Fruit fly (Drosophila melanogaster) whole organism, embryonic: Measurements from ENCODE around the gene CG6051.

Experiments
- B-H1 ChIP-seq: fragments of 200-800 bp; sonication (Bioruptor generic); IDR thresholded peaks from 3 replicates; pipeline ENCODE4 v1.3.6; 2022; ENCODE audit warnings: missing biosample characterization, missing genetic modification characterization
- BtbVII ChIP-seq: fragments of 200-800 bp; sonication (Bioruptor generic); optimal IDR thresholded peaks from 3 replicates; lab custom pipeline; 2017; ENCODE audit warnings: missing biosample characterization, mild to moderate bottlenecking, missing genetic modification characterization
- CG10147 ChIP-seq: fragments of 200-800 bp; sonication (Bioruptor generic); optimal IDR thresholded peaks from 2 replicates; lab custom pipeline; 2019; ENCODE audit warnings: missing biosample characterization, mild to moderate bottlenecking, missing genetic modification characterization, moderate library complexity
- CG10366 ChIP-seq: fragments of 200-800 bp; sonication (Bioruptor generic); IDR thresholded peaks from 2 replicates; pipeline ENCODE4 v1.3.6; 2022; ENCODE audit warnings: missing biosample characterization, missing genetic modification characterization
- CG10979 ChIP-seq: fragments of 200-800 bp; sonication (Bioruptor generic); optimal IDR thresholded peaks from 2 replicates; lab custom pipeline; 2018; ENCODE audit warnings: missing biosample characterization, mild to moderate bottlenecking, missing genetic modification characterization, moderate library complexity
- CG11695 ChIP-seq: fragments of 200-800 bp; sonication (Bioruptor generic); IDR thresholded peaks from 3 replicates; pipeline ENCODE4 v1.3.6; 2022; ENCODE audit warnings: missing biosample characterization, missing genetic modification characterization
- CG12659 ChIP-seq: fragments of 200-800 bp; sonication (Bioruptor generic); optimal IDR thresholded peaks from 3 replicates; lab custom pipeline; 2017; ENCODE audit warnings: mild to moderate bottlenecking, missing biosample characterization, missing genetic modification reagents, missing genetic modification characterization
- CG12769 ChIP-seq: fragments of 200-800 bp; sonication (Bioruptor generic); optimal IDR thresholded peaks from 2 replicates; lab custom pipeline; 2019; ENCODE audit warnings: missing biosample characterization, mild to moderate bottlenecking, missing genetic modification characterization, moderate library complexity
- CG14441 ChIP-seq: fragments of 200-800 bp; sonication (Bioruptor generic); IDR thresholded peaks from 2 replicates; pipeline ENCODE4 v1.3.6; 2022; ENCODE audit warnings: missing biosample characterization, missing genetic modification characterization
- CG14710 ChIP-seq: fragments of 200-800 bp; sonication (Bioruptor generic); optimal IDR thresholded peaks from 3 replicates; lab custom pipeline; 2019; ENCODE audit warnings: missing biosample characterization, mild to moderate bottlenecking, missing genetic modification characterization, moderate library complexity
- CG15269 ChIP-seq: fragments of 200-800 bp; sonication (Bioruptor generic); optimal IDR thresholded peaks from 2 replicates; lab custom pipeline; 2018; ENCODE audit warnings: missing biosample characterization, mild to moderate bottlenecking, missing genetic modification characterization, moderate library complexity
- CG15696 ChIP-seq: fragments of 200-800 bp; sonication (Bioruptor generic); optimal IDR thresholded peaks from 2 replicates; lab custom pipeline; 2019; ENCODE audit warnings: missing biosample characterization, mild to moderate bottlenecking, missing genetic modification characterization, moderate library complexity
- CG17385 ChIP-seq: fragments of 200-800 bp; sonication (Bioruptor generic); optimal IDR thresholded peaks from 3 replicates; lab custom pipeline; 2018; ENCODE audit warnings: missing biosample characterization, mild to moderate bottlenecking, missing genetic modification characterization
- CG18599 ChIP-seq: fragments of 200-800 bp; sonication (Bioruptor generic); optimal IDR thresholded peaks from 3 replicates; lab custom pipeline; 2017; ENCODE audit warnings: missing biosample characterization, missing genetic modification characterization, mild to moderate bottlenecking, moderate library complexity, missing genetic modification reagents
- CG2712 ChIP-seq: fragments of 200-800 bp; optimal IDR thresholded peaks from 3 replicates; lab custom pipeline; 2019; ENCODE audit warnings: missing biosample characterization, mild to moderate bottlenecking, missing genetic modification characterization, moderate library complexity
- CG32532 ChIP-seq: fragments of 200-800 bp; sonication (Bioruptor generic); IDR thresholded peaks from 2 replicates; pipeline ENCODE4 v1.3.6; 2022; ENCODE audit warnings: missing biosample characterization, missing genetic modification characterization
- CG32772 ChIP-seq: fragments of 200-800 bp; sonication (Bioruptor generic); IDR thresholded peaks from 2 replicates; pipeline ENCODE4 v1.3.6; 2022; ENCODE audit warnings: missing biosample characterization, missing genetic modification characterization
- CG3281 ChIP-seq: fragments of 200-800 bp; sonication (Bioruptor generic); optimal IDR thresholded peaks from 3 replicates; lab custom pipeline; 2017; ENCODE audit warnings: missing biosample characterization, mild to moderate bottlenecking, missing genetic modification characterization
- CG4854 ChIP-seq: fragments of 200-800 bp; sonication (Bioruptor generic); optimal IDR thresholded peaks from 2 replicates; lab custom pipeline; 2016; ENCODE audit warnings: missing biosample characterization, missing genetic modification characterization, inconsistent platforms
- CG6791 ChIP-seq: fragments of 200-800 bp; sonication (Bioruptor generic); IDR thresholded peaks from 3 replicates; pipeline ENCODE4 v1.3.6; 2022; ENCODE audit warnings: missing biosample characterization, missing genetic modification characterization; ENCODE audit not compliant: partially characterized antibody
- CG7786 ChIP-seq: fragments of 200-800 bp; sonication (Bioruptor generic); optimal IDR thresholded peaks from 2 replicates; lab custom pipeline; 2016; ENCODE audit warnings: missing biosample characterization, missing genetic modification characterization
- CG8388 ChIP-seq: fragments of 200-800 bp; sonication (Bioruptor generic); optimal IDR thresholded peaks from 2 replicates; lab custom pipeline; 2019; ENCODE audit warnings: missing biosample characterization, mild to moderate bottlenecking, missing genetic modification characterization, moderate library complexity
- CG9437 ChIP-seq: fragments of 200-800 bp; sonication (Bioruptor generic); optimal IDR thresholded peaks from 2 replicates; lab custom pipeline; 2018; ENCODE audit warnings: missing biosample characterization, mild to moderate bottlenecking, missing genetic modification characterization
- CG9932 ChIP-seq: fragments of 200-800 bp; sonication (Bioruptor generic); IDR thresholded peaks from 2 replicates; pipeline ENCODE4 v1.3.6; 2022; ENCODE audit warnings: missing biosample characterization, missing genetic modification characterization
- Dek ChIP-seq: fragments of 200-800 bp; sonication (Bioruptor generic); optimal IDR thresholded peaks from 3 replicates; lab custom pipeline; 2019; ENCODE audit warnings: missing biosample characterization, mild to moderate bottlenecking, missing genetic modification characterization, moderate library complexity
- HLH54F ChIP-seq: fragments of 200-800 bp; sonication (Bioruptor generic); optimal IDR thresholded peaks from 3 replicates; lab custom pipeline; 2016; ENCODE audit warnings: missing biosample characterization, missing genetic modification characterization
- Meics ChIP-seq: fragments of 200-800 bp; sonication (Bioruptor generic); optimal IDR thresholded peaks from 2 replicates; lab custom pipeline; 2017; ENCODE audit warnings: missing biosample characterization, mild to moderate bottlenecking, missing genetic modification characterization
- Nf-YB ChIP-seq: fragments of 200-800 bp; sonication (Bioruptor generic); optimal IDR thresholded peaks from 3 replicates; lab custom pipeline; 2019; ENCODE audit warnings: missing biosample characterization, mild to moderate bottlenecking, missing genetic modification characterization, moderate library complexity
- Opbp ChIP-seq: fragments of 200-800 bp; sonication (Bioruptor generic); IDR thresholded peaks from 3 replicates; pipeline ENCODE4 v1.3.6; 2022; ENCODE audit warnings: missing biosample characterization, missing genetic modification characterization; ENCODE audit not compliant: partially characterized antibody
- Optix ChIP-seq: fragments of 200-800 bp; sonication (Bioruptor generic); IDR thresholded peaks from 3 replicates; pipeline ENCODE4 v1.3.6; 2022; ENCODE audit warnings: missing biosample characterization, missing genetic modification characterization
- Sin3A ChIP-seq: fragments of >200 bp; optimal IDR thresholded peaks from 2 replicates; lab custom pipeline; 2018
- Sox102F ChIP-seq: fragments of 200-800 bp; sonication (Bioruptor generic); optimal IDR thresholded peaks from 2 replicates; lab custom pipeline; 2018; ENCODE audit warnings: missing biosample characterization, mild to moderate bottlenecking, missing genetic modification characterization, moderate library complexity
- Trl ChIP-seq, 3 experiments: fragments of >200 bp in 2 of 3; fragments of 200-800 bp in 1 of 3; sonication (Bioruptor generic) in 1 of 3; optimal IDR thresholded peaks; 2 replicates in 1 of 3; 3 replicates in 2 of 3; lab custom pipeline; 2016 to 2017; ENCODE audit warnings: missing biosample characterization in 1 of 3, missing genetic modification characterization in 1 of 3
- az2 ChIP-seq: fragments of 200-800 bp; sonication (Bioruptor generic); optimal IDR thresholded peaks from 3 replicates; lab custom pipeline; 2016; ENCODE audit warnings: missing biosample characterization, missing genetic modification characterization
- crol ChIP-seq: fragments of 200-800 bp; sonication (Bioruptor generic); IDR thresholded peaks from 2 replicates; pipeline ENCODE4 v1.3.6; 2022; ENCODE audit warnings: missing biosample characterization, missing genetic modification characterization
- ewg ChIP-seq: fragments of 200-800 bp; sonication (Bioruptor generic); optimal IDR thresholded peaks from 3 replicates; lab custom pipeline; 2017; ENCODE audit warnings: mild to moderate bottlenecking, missing biosample characterization, missing genetic modification reagents, missing genetic modification characterization
- fd3F ChIP-seq: fragments of 200-800 bp; sonication (Bioruptor generic); optimal IDR thresholded peaks from 2 replicates; lab custom pipeline; 2018; ENCODE audit warnings: missing biosample characterization, mild to moderate bottlenecking, missing genetic modification characterization, moderate library complexity
- fd96Cb ChIP-seq: fragments of 200-800 bp; sonication (Bioruptor generic); optimal IDR thresholded peaks from 2 replicates; lab custom pipeline; 2018; ENCODE audit warnings: missing biosample characterization, mild to moderate bottlenecking, missing genetic modification characterization, moderate library complexity
- gcm2 ChIP-seq: fragments of 200-800 bp; sonication (Bioruptor generic); optimal IDR thresholded peaks from 2 replicates; lab custom pipeline; 2016; ENCODE audit warnings: missing biosample characterization, missing genetic modification characterization
- gsb-n ChIP-seq: fragments of 200-800 bp; sonication (Bioruptor generic); optimal IDR thresholded peaks from 3 replicates; lab custom pipeline; 2018; ENCODE audit warnings: missing biosample characterization, mild to moderate bottlenecking, missing genetic modification characterization
- lilli ChIP-seq: fragments of 200-800 bp; sonication (Bioruptor generic); optimal IDR thresholded peaks from 3 replicates; lab custom pipeline; 2016; ENCODE audit warnings: missing biosample characterization, missing genetic modification characterization
- lmd ChIP-seq: fragments of 200-800 bp; sonication (Bioruptor generic); IDR thresholded peaks from 2 replicates; pipeline ENCODE4 v1.3.6; 2022; ENCODE audit warnings: missing biosample characterization, missing genetic modification characterization
- run ChIP-seq: fragments of 200-800 bp; sonication (Bioruptor generic); optimal IDR thresholded peaks from 3 replicates; lab custom pipeline; 2018; ENCODE audit warnings: missing biosample characterization, mild to moderate bottlenecking, missing genetic modification characterization
- schlank ChIP-seq: fragments of 200-800 bp; sonication (Bioruptor generic); optimal IDR thresholded peaks from 2 replicates; lab custom pipeline; 2018; ENCODE audit warnings: missing biosample characterization, mild to moderate bottlenecking, missing genetic modification characterization
- ssp ChIP-seq: fragments of 200-800 bp; sonication (Bioruptor generic); IDR thresholded peaks from 2 replicates; pipeline ENCODE4 v1.3.6; 2022; ENCODE audit warnings: missing biosample characterization, missing genetic modification characterization
- toy ChIP-seq: fragments of 200-800 bp; sonication (Bioruptor generic); IDR thresholded peaks from 2 replicates; pipeline ENCODE4 v1.3.6; 2022; ENCODE audit warnings: missing biosample characterization, missing genetic modification characterization
- tx ChIP-seq: fragments of 200-800 bp; sonication (Bioruptor generic); optimal IDR thresholded peaks from 2 replicates; lab custom pipeline; 2016; ENCODE audit warnings: missing biosample characterization, missing genetic modification characterization

CG6051 gene

dm6 chr3R:27152129-27152968 lies 1.5 kb upstream of the CG6051 start (continued):
- TF ChIP-seq CG8388 (GFP tag; lab: Kevin White, UChicago) (peak; percentile 27), CG15269 (peak; percentile 65), BtbVII (GFP tag; lab: Kevin White, UChicago) (peak; percentile 43), CG4854 (GFP tag; lab: Kevin White, UChicago) (peak; percentile 22), CG3281 (peak; percentile 62), B-H1 (GFP tag; lab: Robert Waterston, UW) (no peak), crol (GFP tag; lab: Robert Waterston, UW) (peak; percentile 23; the same call in 1 of the 2 replicates), lilli (GFP tag; lab: Kevin White, UChicago) (peak; percentile 19), CG2712 (peak; percentile 56), CG14710 (tag; lab: Kevin White, UChicago) (peak; percentile 19), CG18599 (GFP tag; lab: Kevin White, UChicago) (peak; percentile 34), CG9437 (GFP tag; lab: Kevin White, UChicago) (peak; percentile 43), CG7786 (GFP tag; lab: Kevin White, UChicago) (peak; percentile 45), ewg (GFP tag; lab: Kevin White, UChicago) (peak; percentile 31), Dek (peak; percentile 16), CG9932 (GFP tag; lab: Robert Waterston, UW) (peak; percentile 64), lmd (GFP tag; lab: Robert Waterston, UW) (peak; percentile 78), CG6791 (GFP tag; lab: Robert Waterston, UW) (no peak), CG10979 (peak; percentile 40), CG15696 (peak; percentile 3), toy (GFP tag; lab: Robert Waterston, UW) (0 out of 2 replicates have a peak, but pooled peaks have one; percentile 38), CG11695 (GFP tag; lab: Robert Waterston, UW) (peak; percentile 54; the same call in 2 of the 3 replicates), fd96Cb (tag; lab: Kevin White, UChicago) (peak; percentile 49), CG17385 (GFP tag; lab: Kevin White, UChicago) (peak; percentile 21), az2 (GFP tag; lab: Kevin White, UChicago) (peak; percentile 41), Meics (GFP tag; lab: Kevin White, UChicago) (peak; percentile 63), HLH54F (peak; percentile 30), Sox102F (GFP tag; lab: Kevin White, UChicago) (peak; percentile 65), CG10366 (GFP tag; lab: Robert Waterston, UW) (0 out of 2 replicates have a peak, but pooled peaks have one; percentile 18), CG12659 (GFP tag; lab: Kevin White, UChicago) (peak; percentile 34), Nf-YB (peak; percentile 15), ssp (GFP tag; lab: Robert Waterston, UW) (0 out of 2 replicates have a peak, but pooled peaks have one; percentile 6), tx (peak; percentile 15), gsb-n (peak; percentile 6), run (no peak), gcm2 (GFP tag; lab: Kevin White, UChicago) (no peak), Optix (GFP tag; lab: Robert Waterston, UW) (no peak), Opbp (GFP tag; lab: Robert Waterston, UW) (no peak), CG12769 (tag; lab: Kevin White, UChicago) (no peak), CG32532 (GFP tag; lab: Robert Waterston, UW) (peak; percentile 50), schlank (peak; percentile 49), CG10147 (GFP tag; lab: Kevin White, UChicago) (peak; percentile 49), Sin3A (no peak), CG14441 (GFP tag; lab: Robert Waterston, UW) (peak; percentile 41; the same call in 1 of the 2 replicates), Trl (optimal IDR thresholded peaks at IDR 0.05; lab: Kevin White, UChicago) (no peak), Trl (GFP tag; optimal IDR thresholded peaks at IDR 0.05; lab: Kevin White, UChicago) (no peak), fd3F (GFP tag; lab: Kevin White, UChicago) (peak; percentile 43), CG32772 (GFP tag; lab: Robert Waterston, UW) (0 out of 2 replicates have a peak, but pooled peaks have one; percentile 31)
